Worm (Caenorhabditis elegans): Measurements from ENCODE around the gene nse-4.

The nse-4 gene

DNA sequence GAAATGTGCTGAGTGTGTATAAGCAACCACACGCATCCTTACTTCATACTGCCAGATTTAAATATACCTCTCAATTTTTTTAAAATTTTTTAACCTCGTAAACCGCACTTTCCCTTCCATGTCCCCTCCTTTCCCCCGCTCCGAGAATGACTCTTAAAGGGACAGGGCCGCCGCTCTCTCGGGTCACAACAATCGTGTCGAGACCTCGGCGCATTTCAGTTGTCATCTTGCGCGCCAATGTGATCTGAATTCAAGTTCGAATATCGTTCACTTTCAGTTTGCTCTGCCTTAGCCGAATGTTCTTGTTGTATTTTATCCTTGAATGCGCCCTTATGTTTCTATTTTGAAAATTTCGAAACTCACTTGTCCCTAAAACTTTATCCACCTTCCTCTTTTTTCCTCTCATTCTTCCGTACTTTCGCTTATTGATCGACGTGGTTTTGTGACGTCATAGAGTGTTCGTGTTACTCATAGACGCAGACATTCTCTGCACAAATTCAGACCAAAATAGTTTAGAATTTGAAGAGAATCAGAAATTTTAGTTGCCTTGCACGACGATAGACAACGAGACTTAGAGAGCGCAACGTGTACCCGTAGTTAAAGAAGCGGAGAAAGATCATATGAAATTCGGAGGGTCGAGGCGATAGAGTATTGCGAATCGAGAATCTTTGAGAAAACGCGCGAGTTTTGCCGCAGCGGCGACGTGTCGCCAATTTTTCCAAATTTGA is 41.7 kb downstream of the nse-4 start (continued):
- peak; percentile 74 for TF ChIP-seq fos-1 (tag; optimal IDR thresholded peaks at IDR 0.05)
- TF ChIP-seq zip-4 (GFP tag; optimal IDR thresholded peaks at IDR 0.05), result no peak
- no peak; the same call in 1 of the 2 replicates for TF ChIP-seq ceh-88 (GFP tag; IDR thresholded peaks at IDR 0.05)
- no peak for TF ChIP-seq C34B4.2 (tag; optimal IDR thresholded peaks at IDR 0.05)
- TF ChIP-seq sup-37 (GFP tag; optimal IDR thresholded peaks at IDR 0.05), result no peak
- TF ChIP-seq nhr-19 (GFP tag; conservative IDR thresholded peaks at IDR 0.05), result peak; percentile 70
- TF ChIP-seq fkh-8 (tag; optimal IDR thresholded peaks at IDR 0.05), result peak; percentile 76
- no peak for TF ChIP-seq ztf-11 (tag; optimal IDR thresholded peaks at IDR 0.05)
- peak; percentile 95 for TF ChIP-seq nhr-85 (tag)
- TF ChIP-seq nhr-77 (tag; optimal IDR thresholded peaks at IDR 0.05), result peak; percentile 58
- peak; percentile 86 for TF ChIP-seq snu-23 (GFP tag; optimal IDR thresholded peaks at IDR 0.05)
- TF ChIP-seq nhr-20 (tag; optimal IDR thresholded peaks at IDR 0.05), result peak; percentile 82
- TF ChIP-seq unc-86 (tag; optimal IDR thresholded peaks at IDR 0.05), result peak; percentile 39
- peak; percentile 77 for TF ChIP-seq xbp-1 (tag; optimal IDR thresholded peaks at IDR 0.05)
- no peak for TF ChIP-seq snpc-4 (tag; optimal IDR thresholded peaks at IDR 0.05)
- TF ChIP-seq pqm-1 (tag; optimal IDR thresholded peaks at IDR 0.05), result no peak
- peak; percentile 90 for TF ChIP-seq nhr-71 (tag; optimal IDR thresholded peaks at IDR 0.05)
- no peak for TF ChIP-seq hlh-17 (GFP tag; optimal IDR thresholded peaks at IDR 0.05; ENCODE audit: borderline replicate concordance)
- TF ChIP-seq sox-4 (tag; optimal IDR thresholded peaks at IDR 0.05), result no peak
- peak; percentile 50 for TF ChIP-seq lin-15B (tag; optimal IDR thresholded peaks at IDR 0.05)
- TF ChIP-seq rnt-1 (tag; optimal IDR thresholded peaks at IDR 0.05), result peak; percentile 74
- peak; percentile 79 for TF ChIP-seq tbx-2 (tag; optimal IDR thresholded peaks at IDR 0.05)
- TF ChIP-seq C16A3.4 (tag; optimal IDR thresholded peaks at IDR 0.05), result peak; percentile 37
- TF ChIP-seq egl-27 (tag; optimal IDR thresholded peaks at IDR 0.05), result peak in 1 of 2 experiments; percentile 32
- TF ChIP-seq dpl-1 (GFP tag; optimal IDR thresholded peaks at IDR 0.05), result peak; percentile 29 to 56 (median 55)
- TF ChIP-seq aly-2 (tag; optimal IDR thresholded peaks at IDR 0.05), result peak; percentile 68
- no peak for TF ChIP-seq F16B12.6 (tag; optimal IDR thresholded peaks at IDR 0.05)
- peak; percentile 69 for TF ChIP-seq lir-3 (tag; optimal IDR thresholded peaks at IDR 0.05; ENCODE audit: poor library complexity)
- no peak for TF ChIP-seq zag-1 (tag; optimal IDR thresholded peaks at IDR 0.05)
- TF ChIP-seq ceh-63 (GFP tag; optimal IDR thresholded peaks at IDR 0.05), result no peak
- peak; percentile 76 to 88 for TF ChIP-seq efl-1 (optimal IDR thresholded peaks at IDR 0.05)
- peak; percentile 39 to 90 for TF ChIP-seq efl-1 (GFP tag; optimal IDR thresholded peaks at IDR 0.05 in 1 of 2)
- TF ChIP-seq mep-1 (tag; optimal IDR thresholded peaks at IDR 0.05), result peak; percentile 98

DNA sequence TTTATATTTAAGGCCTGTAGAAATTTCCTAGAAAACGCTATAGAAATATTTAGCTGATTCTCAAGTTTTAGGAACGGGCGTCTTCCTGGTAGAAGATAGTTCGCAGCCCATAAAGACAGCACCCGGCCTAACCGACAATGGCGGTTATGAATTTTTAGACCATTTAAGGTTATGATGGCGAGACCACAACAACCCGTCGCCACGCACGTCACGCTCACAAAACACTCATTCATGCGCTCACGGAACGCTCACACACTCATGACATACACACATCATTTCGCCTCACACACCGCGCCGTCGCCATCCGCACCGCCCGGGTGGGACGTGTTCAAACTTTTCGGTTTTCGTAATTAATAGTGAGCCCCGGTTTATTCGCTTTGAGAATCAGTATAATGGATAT is 43.0 kb downstream of the nse-4 start:
- TF ChIP-seq dsc-1 (tag; optimal IDR thresholded peaks at IDR 0.05), result no peak
- no peak for TF ChIP-seq sup-37 (GFP tag; optimal IDR thresholded peaks at IDR 0.05)
- TF ChIP-seq unc-98 (GFP tag; IDR thresholded peaks at IDR 0.05), result no peak
- TF ChIP-seq pqm-1 (tag; optimal IDR thresholded peaks at IDR 0.05), result no peak
- TF ChIP-seq C16A3.4 (tag; optimal IDR thresholded peaks at IDR 0.05), result no peak
- TF ChIP-seq blmp-1 (tag; optimal IDR thresholded peaks at IDR 0.05), result peak; percentile 7
- TF ChIP-seq ceh-63 (GFP tag; optimal IDR thresholded peaks at IDR 0.05), result no peak
- TF ChIP-seq nhr-85 (tag), result peak; percentile 46
- no peak for TF ChIP-seq efl-3 (GFP tag; optimal IDR thresholded peaks at IDR 0.05)
- peak in 1 of 2 experiments; percentile 7 for TF ChIP-seq lin-35 (GFP tag; optimal IDR thresholded peaks at IDR 0.05)
- no peak for TF ChIP-seq egl-27 (tag; optimal IDR thresholded peaks at IDR 0.05)
- TF ChIP-seq mab-9 (GFP tag; IDR thresholded peaks at IDR 0.05), result no peak
- TF ChIP-seq ama-1 (optimal IDR thresholded peaks at IDR 0.05), result no peak
- no peak for TF ChIP-seq nhr-76 (tag; optimal IDR thresholded peaks at IDR 0.05)
- TF ChIP-seq efl-1 (optimal IDR thresholded peaks at IDR 0.05), result no peak
- peak in 1 of 2 experiments; percentile 45 for TF ChIP-seq efl-1 (GFP tag; optimal IDR thresholded peaks at IDR 0.05 in 1 of 2)
- no peak for TF ChIP-seq jun-1 (tag; optimal IDR thresholded peaks at IDR 0.05)

All from whole organism, L1 larva.